Worm (Caenorhabditis elegans) whole organism, L1 larva: ENCODE measurements around the gene swt-2.

Experiments used
- elt-3 ChIP-seq, 6 experiments: fragments of 150-350 bp in 1 of 6; sonication (generic microtip); optimal IDR thresholded peaks; 2 replicates each; lab custom pipeline; 2017 to 2018; ENCODE audit warnings: missing biosample characterization in 6 of 6, missing genetic modification characterization in 6 of 6, inconsistent platforms in 1 of 6
- fkh-10 ChIP-seq: sonication (generic microtip); optimal IDR thresholded peaks from 2 replicates; lab custom pipeline; 2017; ENCODE audit warnings: missing biosample characterization, missing genetic modification reagents, missing genetic modification characterization
- nhr-28 ChIP-seq: fragments of 150-350 bp; optimal IDR thresholded peaks from 2 replicates; lab custom pipeline; 2014; ENCODE audit warnings: missing biosample characterization, missing genetic modification characterization
- nhr-77 ChIP-seq: fragments of 150-350 bp; optimal IDR thresholded peaks from 2 replicates; lab custom pipeline; 2014; ENCODE audit warnings: missing biosample characterization, missing genetic modification characterization
- nhr-84 ChIP-seq: sonication (generic microtip); optimal IDR thresholded peaks from 2 replicates; lab custom pipeline; 2017; ENCODE audit warnings: missing biosample characterization, missing genetic modification characterization
- pqm-1 ChIP-seq: sonication (generic microtip); optimal IDR thresholded peaks from 3 replicates; lab custom pipeline; 2017; ENCODE audit warnings: missing biosample characterization, missing genetic modification characterization
- unc-130 ChIP-seq: fragments of 150-350 bp; optimal IDR thresholded peaks from 2 replicates; lab custom pipeline; 2017; ENCODE audit warnings: missing biosample characterization, missing genetic modification characterization, inconsistent platforms
- unc-30 ChIP-seq: sonication (generic microtip); optimal IDR thresholded peaks from 2 replicates; lab custom pipeline; 2017; ENCODE audit warnings: missing biosample characterization, missing genetic modification characterization
- unc-62 ChIP-seq: fragments of 150-350 bp; optimal IDR thresholded peaks from 2 replicates; lab custom pipeline; 2014; ENCODE audit warnings: missing biosample characterization, missing genetic modification reagents, missing genetic modification characterization
- zip-4 ChIP-seq: fragments of 200-800 bp; sonication (Bioruptor generic); optimal IDR thresholded peaks from 2 replicates; lab custom pipeline; 2018; ENCODE audit warnings: mild to moderate bottlenecking, missing genetic modification characterization, moderate library complexity, missing compliant biosample characterization

- no peak for TF ChIP-seq elt-3 (tag; optimal IDR thresholded peaks at IDR 0.05; lab: Kevin White, UChicago)
- no peak for TF ChIP-seq unc-62
- no peak for TF ChIP-seq zip-4 (GFP tag; lab: Kevin White, UChicago)
- no peak for TF ChIP-seq unc-130 (tag; lab: Kevin White, UChicago)
- no peak for TF ChIP-seq fkh-10 (GFP tag; lab: Kevin White, UChicago)
- no peak for TF ChIP-seq nhr-77 (tag; lab: Kevin White, UChicago)
- no peak for TF ChIP-seq nhr-84 (tag; lab: Kevin White, UChicago)
- TF ChIP-seq nhr-28 = no peak
- TF ChIP-seq unc-30 (tag; lab: Kevin White, UChicago) = no peak
- no peak for TF ChIP-seq pqm-1
These were observed 23.7 kb upstream of the swt-2 start for ce11 chrV:7506207-7506606.
